Fruit fly (Drosophila melanogaster) whole organism, prepupa: ENCODE data around the gene CG12680.

Experiments
- CG32006 ChIP-seq: fragments of 200-800 bp; sonication (Bioruptor generic); optimal IDR thresholded peaks from 3 replicates; lab custom pipeline; 2017; ENCODE audit warnings: missing biosample characterization, mild to moderate bottlenecking, missing genetic modification characterization
- CG4318 ChIP-seq: fragments of 200-800 bp; sonication (Bioruptor generic); optimal IDR thresholded peaks from 3 replicates; lab custom pipeline; 2017; ENCODE audit warnings: missing biosample characterization, mild to moderate bottlenecking, missing genetic modification characterization
- CG6792 ChIP-seq: fragments of 200-800 bp; sonication (Bioruptor generic); optimal IDR thresholded peaks from 3 replicates; lab custom pipeline; 2016; ENCODE audit warnings: missing biosample characterization, missing genetic modification characterization
- CG6854 ChIP-seq: fragments of 200-800 bp; sonication (Bioruptor generic); optimal IDR thresholded peaks from 2 replicates; lab custom pipeline; 2017; ENCODE audit warnings: missing biosample characterization, mild to moderate bottlenecking, missing genetic modification characterization
- Eip78C ChIP-seq: fragments of 200-800 bp; sonication (Bioruptor generic); peaks from one replicate; lab custom pipeline; 2016; ENCODE audit warnings: missing biosample characterization, missing genetic modification characterization
- Ets21C ChIP-seq: fragments of 200-800 bp; sonication (Bioruptor generic); optimal IDR thresholded peaks from 3 replicates; lab custom pipeline; 2016; ENCODE audit warnings: missing biosample characterization, missing genetic modification characterization
- Ets96B ChIP-seq: fragments of 200-800 bp; optimal IDR thresholded peaks from 2 replicates; lab custom pipeline; 2019; ENCODE audit warnings: missing biosample characterization, mild to moderate bottlenecking, missing genetic modification characterization, moderate library complexity
- Sox14 ChIP-seq: fragments of 200-800 bp; sonication (Bioruptor generic); optimal IDR thresholded peaks from 3 replicates; lab custom pipeline; 2016; ENCODE audit warnings: missing biosample characterization, missing genetic modification characterization
- Sox15 ChIP-seq: fragments of 200-800 bp; sonication (Bioruptor generic); optimal IDR thresholded peaks from 3 replicates; lab custom pipeline; 2016; ENCODE audit warnings: missing biosample characterization, missing genetic modification characterization
- eg ChIP-seq: fragments of 200-800 bp; sonication (Bioruptor generic); IDR thresholded peaks from 3 replicates; pipeline ENCODE4 v1.3.6; 2022; ENCODE audit warnings: missing biosample characterization, missing genetic modification characterization
- net ChIP-seq: fragments of 200-800 bp; sonication (Bioruptor generic); optimal IDR thresholded peaks from 3 replicates; lab custom pipeline; 2016; ENCODE audit warnings: missing biosample characterization, missing genetic modification characterization
- salr ChIP-seq, 2 experiments: fragments of 200-800 bp; sonication (Bioruptor generic); optimal IDR thresholded peaks; 3 replicates each; lab custom pipeline; 2016 to 2018; ENCODE audit warnings: missing biosample characterization in 2 of 2, missing genetic modification characterization in 2 of 2, mild to moderate bottlenecking in 1 of 2
- svp ChIP-seq: fragments of 200-800 bp; sonication (Bioruptor generic); peaks from one replicate; lab custom pipeline; 2016; ENCODE audit warnings: missing biosample characterization, missing genetic modification characterization

DNA sequence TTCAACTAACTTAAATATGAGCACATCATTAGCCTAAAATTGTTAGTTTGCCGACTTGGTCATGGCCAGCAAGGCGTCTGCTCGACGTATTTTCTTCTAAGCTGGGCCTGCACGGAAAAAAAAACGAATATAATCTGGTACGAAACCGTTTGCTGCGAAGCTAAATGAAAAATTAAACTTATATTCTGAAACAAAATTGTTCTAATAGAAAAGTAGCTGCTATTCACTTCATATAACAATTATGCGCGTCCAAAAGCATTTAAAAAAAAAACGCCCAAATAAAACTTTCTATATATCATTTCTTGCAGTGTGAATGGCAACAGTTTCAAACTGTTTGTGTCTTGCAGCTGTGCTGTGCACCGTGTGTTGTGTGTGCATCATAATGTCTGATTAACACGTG lies 15.8 kb downstream of the CG12680 start:
- TF ChIP-seq Sox15 (GFP tag; lab: Kevin White, UChicago) (no peak), eg (GFP tag; lab: Robert Waterston, UW) (no peak), Ets21C (GFP tag; lab: Kevin White, UChicago) (no peak), svp (GFP tag; lab: Kevin White, UChicago) (no peak), CG6792 (GFP tag; lab: Kevin White, UChicago) (no peak), CG32006 (GFP tag; lab: Kevin White, UChicago) (peak; percentile 68), Sox14 (GFP tag; lab: Kevin White, UChicago) (peak; percentile 35), CG6854 (GFP tag; lab: Kevin White, UChicago) (no peak), salr (GFP tag; optimal IDR thresholded peaks at IDR 0.05; lab: Kevin White, UChicago) (peak in 1 of 2 experiments; percentile 18), Eip78C (GFP tag; lab: Kevin White, UChicago) (peak; percentile 79), CG4318 (peak; percentile 52), net (GFP tag; lab: Kevin White, UChicago) (peak; percentile 6), Ets96B (tag; lab: Kevin White, UChicago) (no peak)
